Fruit fly (Drosophila melanogaster) whole organism, adult: ENCODE results near the gene ckd.

ENCODE experiments used
- CG14711 ChIP-seq: fragments of 200-800 bp; sonication (Bioruptor generic); optimal IDR thresholded peaks from 2 replicates; lab custom pipeline; 2018; ENCODE audit warnings: missing biosample characterization, mild to moderate bottlenecking, missing genetic modification characterization, moderate library complexity
- CG1620 ChIP-seq: fragments of 200-800 bp; sonication (Bioruptor generic); optimal IDR thresholded peaks from 2 replicates; lab custom pipeline; 2016; ENCODE audit warnings: missing biosample characterization, missing genetic modification characterization
- CG5204 ChIP-seq: fragments of 200-800 bp; sonication (Bioruptor generic); optimal IDR thresholded peaks from 2 replicates; lab custom pipeline; 2016; ENCODE audit warnings: missing biosample characterization, missing genetic modification characterization
- Crg-1 ChIP-seq: fragments of 200-800 bp; sonication (Bioruptor generic); optimal IDR thresholded peaks from 2 replicates; lab custom pipeline; 2016; ENCODE audit warnings: missing biosample characterization, missing genetic modification characterization
- kay ChIP-seq: fragments of 200-800 bp; sonication (Bioruptor generic); peaks from one replicate; lab custom pipeline; 2016; ENCODE audit warnings: missing biosample characterization, missing genetic modification characterization, borderline replicate concordance

dm6 chr3L:3316441-3316840 lies 58.8 kb downstream of the ckd start, which contains the start of gene Drsl5:
- TF ChIP-seq Crg-1 (GFP tag; lab: Kevin White, UChicago): no peak
- no peak for TF ChIP-seq CG1620 (GFP tag; lab: Kevin White, UChicago)
- no peak for TF ChIP-seq kay (GFP tag; lab: Kevin White, UChicago)
- no peak for TF ChIP-seq CG5204 (GFP tag; lab: Kevin White, UChicago)
- TF ChIP-seq CG14711 (tag; lab: Kevin White, UChicago): no peak
